Fruit fly (Drosophila melanogaster) whole organism, embryonic: ENCODE measurements around the gene wls.
A peak's percentile ranks its signal among the peaks of the same experiment; 100 is the strongest.

Experiments used
- CG11093 ChIP-seq: fragments of 200-800 bp; sonication (Bioruptor generic); IDR thresholded peaks from 3 replicates; pipeline ENCODE4 v1.3.6; 2022; ENCODE audit warnings: missing biosample characterization, missing genetic modification characterization
- CG11456 ChIP-seq: fragments of 200-800 bp; sonication (Bioruptor generic); IDR thresholded peaks from 3 replicates; pipeline ENCODE4 v1.3.6; 2022; ENCODE audit warnings: missing biosample characterization, missing genetic modification characterization
- CG14441 ChIP-seq: fragments of 200-800 bp; sonication (Bioruptor generic); IDR thresholded peaks from 2 replicates; pipeline ENCODE4 v1.3.6; 2022; ENCODE audit warnings: missing biosample characterization, missing genetic modification characterization
- CG1602 ChIP-seq: fragments of 200-800 bp; sonication (Bioruptor generic); optimal IDR thresholded peaks from 3 replicates; lab custom pipeline; 2016; ENCODE audit warnings: missing biosample characterization, missing genetic modification characterization
- CG16813 ChIP-seq: fragments of 200-800 bp; sonication (Bioruptor generic); IDR thresholded peaks from 3 replicates; pipeline ENCODE4 v1.3.6; 2022; ENCODE audit warnings: missing biosample characterization, missing genetic modification characterization; ENCODE audit not compliant: partially characterized antibody
- CG17802 ChIP-seq: fragments of 200-800 bp; sonication (Bioruptor generic); optimal IDR thresholded peaks from 2 replicates; lab custom pipeline; 2018; ENCODE audit warnings: missing biosample characterization, mild to moderate bottlenecking, missing genetic modification characterization, moderate library complexity
- CG32532 ChIP-seq: fragments of 200-800 bp; sonication (Bioruptor generic); IDR thresholded peaks from 2 replicates; pipeline ENCODE4 v1.3.6; 2022; ENCODE audit warnings: missing biosample characterization, missing genetic modification characterization
- CG32767 ChIP-seq: fragments of 200-800 bp; sonication (Bioruptor generic); IDR thresholded peaks from 2 replicates; pipeline ENCODE4 v1.3.6; 2022; ENCODE audit warnings: missing biosample characterization, missing genetic modification characterization
- CG42726 ChIP-seq: fragments of 200-800 bp; sonication (Bioruptor generic); IDR thresholded peaks from 2 replicates; pipeline ENCODE4 v1.3.6; 2022; ENCODE audit warnings: missing biosample characterization, missing genetic modification characterization; ENCODE audit not compliant: partially characterized antibody
- CG4730 ChIP-seq: fragments of 200-800 bp; sonication (Bioruptor generic); IDR thresholded peaks from 2 replicates; pipeline ENCODE4 v1.3.6; 2022; ENCODE audit warnings: missing biosample characterization, missing genetic modification characterization
- CG6272 ChIP-seq: fragments of 200-800 bp; sonication (Bioruptor generic); IDR thresholded peaks from 2 replicates; pipeline ENCODE4 v1.3.6; 2022; ENCODE audit warnings: missing biosample characterization, missing genetic modification characterization
- CG8290 ChIP-seq, 3 experiments: fragments of 200-800 bp; sonication (Bioruptor generic); optimal IDR thresholded peaks; 2 replicates each; lab custom pipeline; 2016 to 2019; ENCODE audit warnings: missing biosample characterization in 3 of 3, missing genetic modification characterization in 3 of 3, mild to moderate bottlenecking in 2 of 3, moderate library complexity in 1 of 3
- Doc3 ChIP-seq: fragments of 200-800 bp; sonication (Bioruptor generic); IDR thresholded peaks from 3 replicates; pipeline ENCODE4 v1.3.6; 2022; ENCODE audit warnings: missing biosample characterization, missing genetic modification characterization; ENCODE audit not compliant: partially characterized antibody
- Drgx ChIP-seq: fragments of 200-800 bp; sonication (Bioruptor generic); IDR thresholded peaks from 2 replicates; pipeline ENCODE4 v1.3.6; 2022; ENCODE audit warnings: missing biosample characterization, missing genetic modification characterization
- Ets65A ChIP-seq: fragments of 200-800 bp; sonication (Bioruptor generic); peaks from one replicate; lab custom pipeline; 2016; ENCODE audit warnings: missing biosample characterization, missing genetic modification characterization
- H2.0 ChIP-seq: fragments of 200-800 bp; sonication (Bioruptor generic); IDR thresholded peaks from 2 replicates; pipeline ENCODE4 v1.3.6; 2022; ENCODE audit warnings: missing biosample characterization, missing genetic modification characterization
- HLH54F ChIP-seq: fragments of 200-800 bp; sonication (Bioruptor generic); optimal IDR thresholded peaks from 3 replicates; lab custom pipeline; 2016; ENCODE audit warnings: missing biosample characterization, missing genetic modification characterization
- MBD-R2 ChIP-seq: fragments of 200-800 bp; sonication (Bioruptor generic); IDR thresholded peaks from 2 replicates; pipeline ENCODE4 v1.3.6; 2022; ENCODE audit warnings: missing biosample characterization, missing genetic modification characterization
- Med ChIP-seq: fragments of 200-800 bp; sonication (Bioruptor generic); peaks from one replicate; lab custom pipeline; 2016; ENCODE audit warnings: missing biosample characterization, missing genetic modification characterization, mild to moderate bottlenecking, inconsistent platforms, moderate library complexity
- Mrtf ChIP-seq: fragments of 200-800 bp; sonication (Bioruptor generic); IDR thresholded peaks from 3 replicates; pipeline ENCODE4 v1.3.6; 2022; ENCODE audit warnings: missing biosample characterization, missing genetic modification characterization
- Sox100B ChIP-seq: fragments of 200-800 bp; sonication (Bioruptor generic); optimal IDR thresholded peaks from 3 replicates; lab custom pipeline; 2018; ENCODE audit warnings: missing biosample characterization, mild to moderate bottlenecking, missing genetic modification characterization
- Vsx1 ChIP-seq: fragments of 200-800 bp; sonication (Bioruptor generic); optimal IDR thresholded peaks from 2 replicates; lab custom pipeline; 2017; ENCODE audit warnings: missing biosample characterization, mild to moderate bottlenecking, missing genetic modification characterization, missing genetic modification reagents
- Xbp1 ChIP-seq: fragments of 200-800 bp; sonication (Bioruptor generic); optimal IDR thresholded peaks from 3 replicates; lab custom pipeline; 2016; ENCODE audit warnings: missing biosample characterization, mild to moderate bottlenecking, missing genetic modification characterization
- ase ChIP-seq: fragments of 200-800 bp; sonication (Bioruptor generic); IDR thresholded peaks from 3 replicates; pipeline ENCODE4 v1.3.6; 2022; ENCODE audit warnings: missing biosample characterization, missing genetic modification characterization
- bbx ChIP-seq: fragments of 200-800 bp; sonication (Bioruptor generic); IDR thresholded peaks from 2 replicates; pipeline ENCODE4 v1.3.6; 2022; ENCODE audit warnings: missing biosample characterization, missing genetic modification characterization; ENCODE audit not compliant: partially characterized antibody
- cad ChIP-seq: fragments of >200 bp; optimal IDR thresholded peaks from 2 replicates; lab custom pipeline; 2017; ENCODE audit warnings: missing biosample characterization, missing genetic modification characterization
- chinmo ChIP-seq: fragments of 200-800 bp; sonication (Bioruptor generic); IDR thresholded peaks from 4 replicates; pipeline ENCODE4 v1.3.6; 2022; ENCODE audit warnings: missing biosample characterization, missing genetic modification characterization; ENCODE audit not compliant: partially characterized antibody
- chn ChIP-seq: fragments of 200-800 bp; sonication (Bioruptor generic); optimal IDR thresholded peaks from 2 replicates; lab custom pipeline; 2016; ENCODE audit warnings: missing biosample characterization, missing genetic modification characterization
- crol ChIP-seq: fragments of 200-800 bp; sonication (Bioruptor generic); IDR thresholded peaks from 2 replicates; pipeline ENCODE4 v1.3.6; 2022; ENCODE audit warnings: missing biosample characterization, missing genetic modification characterization
- dimm ChIP-seq: fragments of 200-800 bp; sonication (Bioruptor generic); IDR thresholded peaks from 2 replicates; pipeline ENCODE4 v1.3.6; 2022; ENCODE audit warnings: missing biosample characterization, missing genetic modification characterization
- dmrt99B ChIP-seq: fragments of 200-800 bp; sonication (Bioruptor generic); optimal IDR thresholded peaks from 2 replicates; lab custom pipeline; 2018; ENCODE audit warnings: missing biosample characterization, mild to moderate bottlenecking, missing genetic modification characterization, moderate library complexity
- dysf ChIP-seq: fragments of 200-800 bp; sonication (Bioruptor generic); IDR thresholded peaks from 3 replicates; pipeline ENCODE4 v1.3.6; 2022; ENCODE audit warnings: missing biosample characterization, missing genetic modification characterization
- gro ChIP-seq: fragments of 200-800 bp; sonication (Bioruptor generic); optimal IDR thresholded peaks from 2 replicates; lab custom pipeline; 2016; ENCODE audit warnings: missing biosample characterization, missing genetic modification characterization
- hkb ChIP-seq, 2 experiments: fragments of 200-800 bp in 1 of 2; fragments of >200 bp in 1 of 2; sonication (Bioruptor generic) in 1 of 2; IDR thresholded peaks in 1 of 2; optimal IDR thresholded peaks in 1 of 2; 2 replicates each; pipeline versions ENCODE4 v1.3.6 to Lab custom; 2017 to 2022; ENCODE audit warnings: missing biosample characterization in 1 of 2, missing genetic modification characterization in 1 of 2
- ken ChIP-seq: fragments of 200-800 bp; sonication (Bioruptor generic); IDR thresholded peaks from 3 replicates; pipeline ENCODE4 v1.3.6; 2022; ENCODE audit warnings: missing biosample characterization, missing genetic modification characterization
- lmd ChIP-seq: fragments of 200-800 bp; sonication (Bioruptor generic); IDR thresholded peaks from 2 replicates; pipeline ENCODE4 v1.3.6; 2022; ENCODE audit warnings: missing biosample characterization, missing genetic modification characterization
- lov ChIP-seq, 2 experiments: fragments of 200-800 bp in 1 of 2; fragments of >200 bp in 1 of 2; sonication (Bioruptor generic) in 1 of 2; IDR thresholded peaks in 1 of 2; optimal IDR thresholded peaks in 1 of 2; 2 replicates in 1 of 2; 3 replicates in 1 of 2; pipeline versions ENCODE4 v1.3.6 to Lab custom; 2017 to 2022; ENCODE audit warnings: missing biosample characterization in 1 of 2, missing genetic modification characterization in 1 of 2
- mam ChIP-seq: fragments of 200-800 bp; sonication (Bioruptor generic); optimal IDR thresholded peaks from 3 replicates; lab custom pipeline; 2016; ENCODE audit warnings: missing biosample characterization, missing genetic modification characterization
- mld ChIP-seq: fragments of 200-800 bp; sonication (Bioruptor generic); IDR thresholded peaks from 3 replicates; pipeline ENCODE4 v1.3.6; 2022; ENCODE audit warnings: missing biosample characterization, missing genetic modification characterization; ENCODE audit not compliant: partially characterized antibody
- onecut ChIP-seq: fragments of 200-800 bp; sonication (Bioruptor generic); IDR thresholded peaks from 2 replicates; pipeline ENCODE4 v1.3.6; 2022; ENCODE audit warnings: missing biosample characterization, missing genetic modification characterization
- prd ChIP-seq, 3 experiments: fragments of >200 bp in 2 of 3; fragments of 200-800 bp in 1 of 3; sonication (Bioruptor generic) in 1 of 3; optimal IDR thresholded peaks in 2 of 3; IDR thresholded peaks in 1 of 3; 2 replicates in 2 of 3; 3 replicates in 1 of 3; pipeline versions ENCODE4 v1.3.6 to Lab custom; 2017 to 2022; ENCODE audit warnings: missing biosample characterization in 1 of 3, missing genetic modification characterization in 1 of 3
- row ChIP-seq: fragments of 200-800 bp; sonication (Bioruptor generic); IDR thresholded peaks from 3 replicates; pipeline ENCODE4 v1.3.6; 2022; ENCODE audit warnings: missing biosample characterization, missing genetic modification characterization
- slbo ChIP-seq: fragments of 200-800 bp; sonication (Bioruptor generic); IDR thresholded peaks from 2 replicates; pipeline ENCODE4 v1.3.6; 2022; ENCODE audit warnings: missing biosample characterization, missing genetic modification characterization
- tio ChIP-seq: fragments of 200-800 bp; sonication (Bioruptor generic); optimal IDR thresholded peaks from 2 replicates; lab custom pipeline; 2017; ENCODE audit warnings: missing biosample characterization, missing genetic modification characterization, inconsistent platforms
- toy ChIP-seq: fragments of 200-800 bp; sonication (Bioruptor generic); IDR thresholded peaks from 2 replicates; pipeline ENCODE4 v1.3.6; 2022; ENCODE audit warnings: missing biosample characterization, missing genetic modification characterization
- trh ChIP-seq: fragments of 200-800 bp; sonication (Bioruptor generic); optimal IDR thresholded peaks from 2 replicates; lab custom pipeline; 2016; ENCODE audit warnings: missing biosample characterization, missing genetic modification characterization
- vvl ChIP-seq: fragments of 200-800 bp; sonication (Bioruptor generic); IDR thresholded peaks from 2 replicates; pipeline ENCODE4 v1.3.6; 2022; ENCODE audit warnings: missing biosample characterization, missing genetic modification characterization
- wdn ChIP-seq: fragments of 200-800 bp; sonication (Bioruptor generic); IDR thresholded peaks from 2 replicates; pipeline ENCODE4 v1.3.6; 2022; ENCODE audit warnings: missing biosample characterization, missing genetic modification characterization

The wls gene

DNA sequence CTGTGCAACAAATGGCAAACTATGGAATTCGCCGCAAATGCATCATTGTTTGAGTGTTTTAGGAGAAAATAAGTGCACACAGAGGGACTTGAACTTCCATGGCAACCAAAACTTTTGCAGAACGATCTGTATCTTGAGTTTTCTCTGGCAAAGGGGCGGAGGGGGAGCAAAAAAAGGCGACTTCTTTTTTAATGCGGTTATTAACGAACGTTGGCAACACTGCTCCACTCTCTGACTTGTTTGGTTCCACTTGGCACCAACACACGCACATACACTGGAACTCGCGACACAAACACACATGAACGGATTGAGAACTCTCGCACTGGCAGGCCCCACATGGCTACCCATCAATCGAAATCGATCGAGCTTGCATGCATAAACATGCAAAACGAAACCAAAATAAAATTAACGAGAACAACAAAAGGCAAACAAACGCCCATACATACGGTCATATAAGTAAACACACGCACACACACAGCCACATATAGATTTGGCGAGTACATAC, 50.0 kb downstream of the wls start (continued):
- no peak for TF ChIP-seq Vsx1 (GFP tag; lab: Kevin White, UChicago)
- TF ChIP-seq lmd (GFP tag; lab: Robert Waterston, UW) = peak; percentile 45
- no peak for TF ChIP-seq dmrt99B
- 0 out of 2 replicates have a peak, but pooled peaks have one; percentile 14 for TF ChIP-seq wdn (GFP tag; lab: Robert Waterston, UW)
- peak; percentile 15 for TF ChIP-seq cad
- no peak for TF ChIP-seq ase (GFP tag; lab: Robert Waterston, UW)
- TF ChIP-seq CG42726 = 0 out of 2 replicates have a peak, but pooled peaks have one; percentile 10
- no peak for TF ChIP-seq gro (GFP tag; lab: Kevin White, UChicago)
- TF ChIP-seq CG8290 (GFP tag; optimal IDR thresholded peaks at IDR 0.05; lab: Kevin White, UChicago) = no peak
- peak in 1 of 2 experiments; percentile 59 for TF ChIP-seq CG8290 (tag; optimal IDR thresholded peaks at IDR 0.05; lab: Kevin White, UChicago)
- TF ChIP-seq crol (GFP tag; lab: Robert Waterston, UW) = peak; percentile 77
- no peak for TF ChIP-seq Doc3
- TF ChIP-seq chn (GFP tag; lab: Kevin White, UChicago) = peak; percentile 33
- peak; percentile 16; the same call in 1 of the 2 replicates for TF ChIP-seq CG32767 (GFP tag; lab: Robert Waterston, UW)
- peak; percentile 38; the same call in 1 of the 3 replicates for TF ChIP-seq dysf (GFP tag; lab: Robert Waterston, UW)
- peak; percentile 33; the same call in 1 of the 2 replicates for TF ChIP-seq Drgx
- peak; percentile 42 for TF ChIP-seq mam (GFP tag; lab: Kevin White, UChicago)
- TF ChIP-seq toy = no peak
- no peak for TF ChIP-seq Sox100B (GFP tag; lab: Kevin White, UChicago)
- TF ChIP-seq dimm (GFP tag; lab: Robert Waterston, UW) = no peak
- TF ChIP-seq chinmo (GFP tag; lab: Robert Waterston, UW) = peak; percentile 82; the same call in 2 of the 4 replicates
- peak; percentile 63 for TF ChIP-seq CG32532 (GFP tag; lab: Robert Waterston, UW)
- peak; percentile 58 for TF ChIP-seq Med (GFP tag; lab: Kevin White, UChicago)
- peak; percentile 14 for TF ChIP-seq Xbp1 (GFP tag; lab: Kevin White, UChicago)
- TF ChIP-seq MBD-R2 = 0 out of 2 replicates have a peak, but pooled peaks have one; percentile 13
- TF ChIP-seq CG11456 (GFP tag; lab: Robert Waterston, UW) = 0 out of 3 replicates have a peak, but pooled peaks have one; percentile 70
- peak; percentile 21 for TF ChIP-seq HLH54F (GFP tag; lab: Kevin White, UChicago)
- TF ChIP-seq slbo (GFP tag; lab: Robert Waterston, UW) = peak; percentile 66
- peak; percentile 53 for TF ChIP-seq Ets65A (GFP tag; lab: Kevin White, UChicago)
- no peak for TF ChIP-seq lov (optimal IDR thresholded peaks at IDR 0.05; lab: Kevin White, UChicago)
- peak; percentile 35; the same call in 1 of the 3 replicates for TF ChIP-seq lov (GFP tag; IDR thresholded peaks at IDR 0.05; lab: Robert Waterston, UW)
- TF ChIP-seq CG1602 (GFP tag; lab: Kevin White, UChicago) = no peak
- TF ChIP-seq CG16813 = 0 out of 3 replicates have a peak, but pooled peaks have one; percentile 13
- TF ChIP-seq tio (GFP tag; lab: Kevin White, UChicago) = no peak
- peak; percentile 44 for TF ChIP-seq row (GFP tag; lab: Robert Waterston, UW)
- TF ChIP-seq CG17802 = no peak
- TF ChIP-seq CG14441 (GFP tag; lab: Robert Waterston, UW) = peak; percentile 54; the same call in 1 of the 2 replicates
- TF ChIP-seq H2.0 (GFP tag; lab: Robert Waterston, UW) = peak; percentile 5; the same call in 1 of the 2 replicates
- no peak for TF ChIP-seq hkb (optimal IDR thresholded peaks at IDR 0.05; lab: Kevin White, UChicago)
- TF ChIP-seq hkb (GFP tag; IDR thresholded peaks at IDR 0.05; lab: Robert Waterston, UW) = peak; percentile 6; the same call in 1 of the 2 replicates
- 0 out of 3 replicates have a peak, but pooled peaks have one; percentile 28 for TF ChIP-seq Mrtf (GFP tag; lab: Robert Waterston, UW)
- TF ChIP-seq onecut (GFP tag; lab: Robert Waterston, UW) = peak; percentile 54
- TF ChIP-seq prd (optimal IDR thresholded peaks at IDR 0.05; lab: Kevin White, UChicago) = no peak
- 0 out of 3 replicates have a peak, but pooled peaks have one; percentile 9 for TF ChIP-seq prd (GFP tag; IDR thresholded peaks at IDR 0.05; lab: Robert Waterston, UW)
- 0 out of 3 replicates have a peak, but pooled peaks have one; percentile 25 for TF ChIP-seq ken
- no peak for TF ChIP-seq CG11093 (GFP tag; lab: Robert Waterston, UW)
- TF ChIP-seq trh (GFP tag; lab: Kevin White, UChicago) = no peak
- peak; percentile 41 for TF ChIP-seq vvl (GFP tag; lab: Robert Waterston, UW)
- peak; percentile 23; the same call in 1 of the 2 replicates for TF ChIP-seq CG6272 (GFP tag; lab: Robert Waterston, UW)
- TF ChIP-seq bbx (GFP tag; lab: Robert Waterston, UW) = peak; percentile 49
- no peak for TF ChIP-seq mld (GFP tag; lab: Robert Waterston, UW)
- TF ChIP-seq CG4730 (GFP tag; lab: Robert Waterston, UW) = 0 out of 2 replicates have a peak, but pooled peaks have one; percentile 10
